Worm (Caenorhabditis elegans) whole organism, L1 larva: Measurements from ENCODE around the gene nhr-58.

Experiments used
- C16A3.4 ChIP-seq: fragments of 150-350 bp; optimal IDR thresholded peaks from 2 replicates; lab custom pipeline; 2014; ENCODE audit warnings: missing biosample characterization, missing genetic modification characterization
- aha-1 ChIP-seq: fragments of 150-350 bp; optimal IDR thresholded peaks from 2 replicates; lab custom pipeline; 2014; ENCODE audit warnings: missing biosample characterization, missing genetic modification characterization
- ceh-88 ChIP-seq: fragments of 200-800 bp; sonication (Bioruptor generic); IDR thresholded peaks from 2 replicates; pipeline ENCODE4 v1.3.6; 2022; ENCODE audit warnings: missing genetic modification characterization, missing compliant biosample characterization
- hlh-17 ChIP-seq: fragments of 200-800 bp; sonication (Bioruptor generic); optimal IDR thresholded peaks from 2 replicates; lab custom pipeline; 2018; ENCODE audit warnings: missing genetic modification characterization, mild to moderate bottlenecking, missing compliant biosample characterization, moderate library complexity, borderline replicate concordance
- hlh-4 ChIP-seq: sonication (generic microtip); optimal IDR thresholded peaks from 2 replicates; lab custom pipeline; 2016; ENCODE audit warnings: mild to moderate bottlenecking, missing genetic modification characterization, missing compliant biosample characterization
- isw-1 ChIP-seq: fragments of 200-800 bp; sonication (Bioruptor generic); IDR thresholded peaks from 2 replicates; pipeline ENCODE4 v1.3.6; 2022; ENCODE audit warnings: missing genetic modification characterization, missing compliant biosample characterization
- lin-14 ChIP-seq: fragments of 200-800 bp; sonication (Bioruptor generic); optimal IDR thresholded peaks from 2 replicates; lab custom pipeline; 2018; ENCODE audit warnings: mild to moderate bottlenecking, missing genetic modification characterization, moderate library complexity, missing compliant biosample characterization
- lin-35 ChIP-seq, 2 experiments: fragments of 150-350 bp; optimal IDR thresholded peaks; 2 replicates each; lab custom pipeline; 2014; ENCODE audit warnings: missing biosample characterization in 2 of 2, missing genetic modification characterization in 2 of 2, missing genetic modification reagents in 2 of 2
- nhr-11 ChIP-seq: fragments of 150-350 bp; optimal IDR thresholded peaks from 2 replicates; lab custom pipeline; 2014; ENCODE audit warnings: missing biosample characterization, missing genetic modification characterization
- nhr-237 ChIP-seq: fragments of 150-350 bp; optimal IDR thresholded peaks from 2 replicates; lab custom pipeline; 2014; ENCODE audit warnings: missing biosample characterization, missing genetic modification characterization
- pag-3 ChIP-seq: sonication (generic microtip); optimal IDR thresholded peaks from 2 replicates; lab custom pipeline; 2017; ENCODE audit warnings: missing genetic modification characterization, mild to moderate bottlenecking, missing compliant biosample characterization, antibody characterized with exemption, borderline replicate concordance; ENCODE audit not compliant: insufficient read depth
- skn-1 ChIP-seq: fragments of 150-350 bp; optimal IDR thresholded peaks from 2 replicates; lab custom pipeline; 2014; ENCODE audit warnings: missing biosample characterization, missing genetic modification characterization
- unc-30 ChIP-seq: sonication (generic microtip); optimal IDR thresholded peaks from 2 replicates; lab custom pipeline; 2017; ENCODE audit warnings: missing biosample characterization, missing genetic modification characterization
- unc-86 ChIP-seq: sonication (generic microtip); optimal IDR thresholded peaks from 2 replicates; lab custom pipeline; 2016; ENCODE audit warnings: missing genetic modification characterization, missing compliant biosample characterization

- no peak for TF ChIP-seq ceh-88 (GFP tag; lab: Robert Waterston, UW)
- TF ChIP-seq C16A3.4: no peak
- no peak for TF ChIP-seq unc-30 (tag; lab: Kevin White, UChicago)
- no peak for TF ChIP-seq isw-1 (GFP tag; lab: Robert Waterston, UW)
- TF ChIP-seq unc-86: no peak
- no peak for TF ChIP-seq hlh-4
- no peak for TF ChIP-seq lin-14 (GFP tag; lab: Kevin White, UChicago)
- no peak for TF ChIP-seq pag-3 (tag; lab: Kevin White, UChicago)
- TF ChIP-seq nhr-11: no peak
- TF ChIP-seq nhr-237 (tag; lab: Kevin White, UChicago): no peak
- TF ChIP-seq lin-35 (GFP tag; optimal IDR thresholded peaks at IDR 0.05; lab: Kevin White, UChicago): no peak
- no peak for TF ChIP-seq skn-1 (tag; lab: Kevin White, UChicago)
- TF ChIP-seq hlh-17 (GFP tag; lab: Kevin White, UChicago): no peak
- no peak for TF ChIP-seq aha-1 (tag; lab: Kevin White, UChicago)
Observed at ce11 chrV:556055-556454, 24.0 kb downstream of the nhr-58 start, which contains the start of gene srx-8.
